Fruit fly (Drosophila melanogaster) whole organism, embryonic: ENCODE measurements around the gene CG1273.
A peak's percentile ranks its signal among the peaks of the same experiment; 100 is the strongest.

Experiments
- Atf6 ChIP-seq: fragments of 200-800 bp; sonication (Bioruptor generic); IDR thresholded peaks from 2 replicates; pipeline ENCODE4 v1.3.6; 2022; ENCODE audit warnings: missing biosample characterization, missing genetic modification characterization
- BEAF-32 ChIP-seq: fragments of 200-800 bp; sonication (Bioruptor generic); optimal IDR thresholded peaks from 3 replicates; lab custom pipeline; 2017; ENCODE audit warnings: missing biosample characterization, missing genetic modification characterization, mild to moderate bottlenecking, moderate library complexity, missing genetic modification reagents
- CG10543 ChIP-seq: fragments of 200-800 bp; sonication (Bioruptor generic); optimal IDR thresholded peaks from 3 replicates; lab custom pipeline; 2017; ENCODE audit warnings: missing biosample characterization, mild to moderate bottlenecking, missing genetic modification characterization, moderate library complexity
- CG11696 ChIP-seq: fragments of 200-800 bp; sonication (Bioruptor generic); IDR thresholded peaks from 2 replicates; pipeline ENCODE4 v1.3.6; 2022; ENCODE audit warnings: missing biosample characterization, missing genetic modification characterization
- CG12219 ChIP-seq: fragments of 200-800 bp; sonication (Bioruptor generic); optimal IDR thresholded peaks from 3 replicates; lab custom pipeline; 2018; ENCODE audit warnings: missing biosample characterization, mild to moderate bottlenecking, missing genetic modification characterization
- CG12659 ChIP-seq: fragments of 200-800 bp; sonication (Bioruptor generic); optimal IDR thresholded peaks from 3 replicates; lab custom pipeline; 2017; ENCODE audit warnings: mild to moderate bottlenecking, missing biosample characterization, missing genetic modification reagents, missing genetic modification characterization
- CG12744 ChIP-seq: fragments of 200-800 bp; sonication (Bioruptor generic); optimal IDR thresholded peaks from 2 replicates; lab custom pipeline; 2016; ENCODE audit warnings: missing biosample characterization, missing genetic modification characterization
- CG13894 ChIP-seq: fragments of 200-800 bp; sonication (Bioruptor generic); optimal IDR thresholded peaks from 3 replicates; lab custom pipeline; 2018; ENCODE audit warnings: missing biosample characterization, mild to moderate bottlenecking, missing genetic modification characterization, moderate library complexity
- CG1529 ChIP-seq: fragments of 200-800 bp; sonication (Bioruptor generic); optimal IDR thresholded peaks from 3 replicates; lab custom pipeline; 2018; ENCODE audit warnings: missing biosample characterization, missing genetic modification characterization
- CG17186 ChIP-seq: fragments of 200-800 bp; sonication (Bioruptor generic); optimal IDR thresholded peaks from 3 replicates; lab custom pipeline; 2017; ENCODE audit warnings: missing biosample characterization, missing genetic modification reagents, missing genetic modification characterization
- CG18619 ChIP-seq: fragments of 200-800 bp; sonication (Bioruptor generic); optimal IDR thresholded peaks from 3 replicates; lab custom pipeline; 2017; ENCODE audit warnings: missing biosample characterization, mild to moderate bottlenecking, missing genetic modification characterization
- CG2875 ChIP-seq: fragments of 200-800 bp; sonication (Bioruptor generic); optimal IDR thresholded peaks from 2 replicates; lab custom pipeline; 2017; ENCODE audit warnings: missing biosample characterization, mild to moderate bottlenecking, missing genetic modification characterization, missing genetic modification reagents
- CG30431 ChIP-seq: fragments of 200-800 bp; sonication (Bioruptor generic); optimal IDR thresholded peaks from 2 replicates; lab custom pipeline; 2017; ENCODE audit warnings: missing biosample characterization, missing genetic modification characterization
- CG31365 ChIP-seq: fragments of 200-800 bp; sonication (Bioruptor generic); optimal IDR thresholded peaks from 2 replicates; lab custom pipeline; 2018; ENCODE audit warnings: missing biosample characterization, mild to moderate bottlenecking, missing genetic modification characterization
- CG32767 ChIP-seq: fragments of 200-800 bp; sonication (Bioruptor generic); IDR thresholded peaks from 2 replicates; pipeline ENCODE4 v1.3.6; 2022; ENCODE audit warnings: missing biosample characterization, missing genetic modification characterization
- CG6175 ChIP-seq: fragments of 200-800 bp; sonication (Bioruptor generic); IDR thresholded peaks from 3 replicates; pipeline ENCODE4 v1.3.6; 2022; ENCODE audit warnings: missing biosample characterization, missing genetic modification characterization
- CG6254 ChIP-seq: fragments of 200-800 bp; sonication (Bioruptor generic); optimal IDR thresholded peaks from 3 replicates; lab custom pipeline; 2017; ENCODE audit warnings: mild to moderate bottlenecking, missing biosample characterization, missing genetic modification reagents, missing genetic modification characterization
- CG6654 ChIP-seq: fragments of 200-800 bp; sonication (Bioruptor generic); optimal IDR thresholded peaks from 2 replicates; lab custom pipeline; 2017; ENCODE audit warnings: missing biosample characterization, mild to moderate bottlenecking, missing genetic modification characterization
- CG6683 ChIP-seq: fragments of 200-800 bp; sonication (Bioruptor generic); optimal IDR thresholded peaks from 2 replicates; lab custom pipeline; 2017; ENCODE audit warnings: missing biosample characterization, mild to moderate bottlenecking, missing genetic modification characterization, missing genetic modification reagents
- CG7928 ChIP-seq: fragments of 200-800 bp; sonication (Bioruptor generic); optimal IDR thresholded peaks from 2 replicates; lab custom pipeline; 2017; ENCODE audit warnings: missing biosample characterization, mild to moderate bottlenecking, missing genetic modification characterization
- CG8924 ChIP-seq: fragments of 200-800 bp; optimal IDR thresholded peaks from 3 replicates; lab custom pipeline; 2019; ENCODE audit warnings: missing biosample characterization, mild to moderate bottlenecking, missing genetic modification characterization, moderate library complexity
- CG9215 ChIP-seq: fragments of 200-800 bp; sonication (Bioruptor generic); IDR thresholded peaks from 2 replicates; pipeline ENCODE4 v1.3.6; 2022; ENCODE audit warnings: missing biosample characterization, missing genetic modification characterization
- E2f2 ChIP-seq: fragments of 200-800 bp; sonication (Bioruptor generic); IDR thresholded peaks from 2 replicates; pipeline ENCODE4 v1.3.6; 2022; ENCODE audit warnings: missing biosample characterization, missing genetic modification characterization
- Fer1 ChIP-seq: fragments of 200-800 bp; sonication (Bioruptor generic); optimal IDR thresholded peaks from 2 replicates; lab custom pipeline; 2017; ENCODE audit warnings: missing biosample characterization, mild to moderate bottlenecking, missing genetic modification characterization
- Fer3 ChIP-seq: fragments of 200-800 bp; sonication (Bioruptor generic); optimal IDR thresholded peaks from 2 replicates; lab custom pipeline; 2018; ENCODE audit warnings: missing biosample characterization, mild to moderate bottlenecking, missing genetic modification characterization, moderate library complexity
- Hr51 ChIP-seq, 2 experiments: fragments of 200-800 bp; sonication (Bioruptor generic); optimal IDR thresholded peaks; 2 replicates in 1 of 2; 3 replicates in 1 of 2; lab custom pipeline; 2016 to 2018; ENCODE audit warnings: missing biosample characterization in 2 of 2, missing genetic modification characterization in 2 of 2, mild to moderate bottlenecking in 1 of 2, moderate library complexity in 1 of 2
- MESR4 ChIP-seq: fragments of 200-800 bp; sonication (Bioruptor generic); optimal IDR thresholded peaks from 2 replicates; lab custom pipeline; 2018; ENCODE audit warnings: missing biosample characterization, mild to moderate bottlenecking, missing genetic modification characterization, moderate library complexity
- Med ChIP-seq: fragments of 200-800 bp; sonication (Bioruptor generic); peaks from one replicate; lab custom pipeline; 2016; ENCODE audit warnings: missing biosample characterization, missing genetic modification characterization, mild to moderate bottlenecking, inconsistent platforms, moderate library complexity
- Neu2 ChIP-seq: fragments of 200-800 bp; sonication (Bioruptor generic); optimal IDR thresholded peaks from 3 replicates; lab custom pipeline; 2016; ENCODE audit warnings: missing biosample characterization, missing genetic modification characterization, borderline replicate concordance
- Nf-YA ChIP-seq: fragments of 200-800 bp; sonication (Bioruptor generic); IDR thresholded peaks from 2 replicates; pipeline ENCODE4 v1.3.6; 2022; ENCODE audit warnings: missing biosample characterization, missing genetic modification characterization
- Nf-YB ChIP-seq: fragments of 200-800 bp; sonication (Bioruptor generic); optimal IDR thresholded peaks from 3 replicates; lab custom pipeline; 2019; ENCODE audit warnings: missing biosample characterization, mild to moderate bottlenecking, missing genetic modification characterization, moderate library complexity
- abd-A ChIP-seq: fragments of 200-800 bp; sonication (Bioruptor generic); optimal IDR thresholded peaks from 3 replicates; lab custom pipeline; 2019; ENCODE audit warnings: missing biosample characterization, mild to moderate bottlenecking, missing genetic modification characterization, moderate library complexity
- ato ChIP-seq: fragments of 200-800 bp; sonication (Bioruptor generic); IDR thresholded peaks from 2 replicates; pipeline ENCODE4 v1.3.6; 2022; ENCODE audit warnings: missing biosample characterization, missing genetic modification characterization; ENCODE audit not compliant: partially characterized antibody
- cad ChIP-seq: fragments of >200 bp; optimal IDR thresholded peaks from 2 replicates; lab custom pipeline; 2017; ENCODE audit warnings: missing biosample characterization, missing genetic modification characterization
- chif ChIP-seq, 2 experiments: fragments of 200-800 bp; sonication (Bioruptor generic); optimal IDR thresholded peaks; 3 replicates each; lab custom pipeline; 2016; ENCODE audit warnings: missing biosample characterization in 2 of 2, missing genetic modification characterization in 2 of 2
- chn ChIP-seq: fragments of 200-800 bp; sonication (Bioruptor generic); optimal IDR thresholded peaks from 2 replicates; lab custom pipeline; 2016; ENCODE audit warnings: missing biosample characterization, missing genetic modification characterization
- dimm ChIP-seq: fragments of 200-800 bp; sonication (Bioruptor generic); IDR thresholded peaks from 2 replicates; pipeline ENCODE4 v1.3.6; 2022; ENCODE audit warnings: missing biosample characterization, missing genetic modification characterization
- disco-r ChIP-seq: fragments of 200-800 bp; sonication (Bioruptor generic); optimal IDR thresholded peaks from 2 replicates; lab custom pipeline; 2016; ENCODE audit warnings: missing biosample characterization, missing genetic modification characterization
- dmrt11E ChIP-seq: fragments of 200-800 bp; sonication (Bioruptor generic); optimal IDR thresholded peaks from 3 replicates; lab custom pipeline; 2018; ENCODE audit warnings: missing biosample characterization, mild to moderate bottlenecking, missing genetic modification characterization, moderate library complexity
- dmrt99B ChIP-seq: fragments of 200-800 bp; sonication (Bioruptor generic); optimal IDR thresholded peaks from 2 replicates; lab custom pipeline; 2018; ENCODE audit warnings: missing biosample characterization, mild to moderate bottlenecking, missing genetic modification characterization, moderate library complexity
- fd102C ChIP-seq: fragments of 200-800 bp; sonication (Bioruptor generic); optimal IDR thresholded peaks from 2 replicates; lab custom pipeline; 2018; ENCODE audit warnings: missing biosample characterization, mild to moderate bottlenecking, missing genetic modification characterization, moderate library complexity
- fd3F ChIP-seq: fragments of 200-800 bp; sonication (Bioruptor generic); optimal IDR thresholded peaks from 2 replicates; lab custom pipeline; 2018; ENCODE audit warnings: missing biosample characterization, mild to moderate bottlenecking, missing genetic modification characterization, moderate library complexity
- fd64A ChIP-seq: fragments of 200-800 bp; sonication (Bioruptor generic); optimal IDR thresholded peaks from 3 replicates; lab custom pipeline; 2018; ENCODE audit warnings: missing biosample characterization, mild to moderate bottlenecking, missing genetic modification characterization
- gfzf ChIP-seq: fragments of 200-800 bp; sonication (Bioruptor generic); optimal IDR thresholded peaks from 2 replicates; lab custom pipeline; 2016; ENCODE audit warnings: missing biosample characterization, mild to moderate bottlenecking, missing genetic modification characterization, moderate library complexity
- gsb ChIP-seq: fragments of 200-800 bp; sonication (Bioruptor generic); IDR thresholded peaks from 2 replicates; pipeline ENCODE4 v1.3.6; 2022; ENCODE audit warnings: missing biosample characterization, missing genetic modification characterization
- hkb ChIP-seq, 2 experiments: fragments of 200-800 bp in 1 of 2; fragments of >200 bp in 1 of 2; sonication (Bioruptor generic) in 1 of 2; IDR thresholded peaks in 1 of 2; optimal IDR thresholded peaks in 1 of 2; 2 replicates each; pipeline versions ENCODE4 v1.3.6 to Lab custom; 2017 to 2022; ENCODE audit warnings: missing biosample characterization in 1 of 2, missing genetic modification characterization in 1 of 2
- jumu ChIP-seq: fragments of 200-800 bp; sonication (Bioruptor generic); optimal IDR thresholded peaks from 3 replicates; lab custom pipeline; 2016; ENCODE audit warnings: missing biosample characterization, missing genetic modification characterization
- pfk ChIP-seq: fragments of 200-800 bp; sonication (Bioruptor generic); optimal IDR thresholded peaks from 2 replicates; lab custom pipeline; 2018; ENCODE audit warnings: missing biosample characterization, mild to moderate bottlenecking, missing genetic modification characterization, moderate library complexity
- sim ChIP-seq: fragments of 200-800 bp; sonication (Bioruptor generic); IDR thresholded peaks from 2 replicates; pipeline ENCODE4 v1.3.6; 2022; ENCODE audit warnings: missing biosample characterization, missing genetic modification characterization

Gene CG1273

DNA sequence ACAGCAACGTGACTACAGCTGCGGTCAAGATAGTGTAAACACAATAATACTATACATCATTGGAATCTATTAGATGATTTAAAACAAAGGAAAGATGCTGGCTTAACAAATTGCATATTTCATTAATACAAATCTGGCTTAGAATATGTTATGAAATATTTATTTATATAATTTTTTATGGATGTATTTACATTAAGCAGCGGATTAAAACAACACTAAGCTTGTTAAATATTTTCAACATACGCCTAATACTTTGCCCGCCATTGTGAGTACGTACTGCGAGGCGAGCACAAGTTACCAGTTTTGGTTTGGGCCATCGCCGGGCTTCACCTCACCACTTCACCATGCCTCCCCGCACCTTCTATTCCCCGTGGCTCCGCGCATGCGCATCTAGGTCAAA, 6.4 kb downstream of the CG1273 start (continued):
- TF ChIP-seq dmrt99B (tag; lab: Kevin White, UChicago) (peak; percentile 85), pfk (GFP tag; lab: Kevin White, UChicago) (no peak), Neu2 (GFP tag; lab: Kevin White, UChicago) (no peak), abd-A (no peak), dimm (GFP tag; lab: Robert Waterston, UW) (no peak), CG7928 (peak; percentile 8), CG6654 (GFP tag; lab: Kevin White, UChicago) (no peak), cad (GFP tag; lab: Kevin White, UChicago) (no peak), CG6175 (GFP tag; lab: Robert Waterston, UW) (no peak), CG12659 (GFP tag; lab: Kevin White, UChicago) (peak; percentile 65), CG11696 (peak; percentile 85), CG2875 (peak; percentile 16), Fer1 (GFP tag; lab: Kevin White, UChicago) (peak; percentile 79), Nf-YA (peak; percentile 15; the same call in 1 of the 2 replicates), disco-r (GFP tag; lab: Kevin White, UChicago) (no peak), gfzf (GFP tag; lab: Kevin White, UChicago) (no peak), fd3F (GFP tag; lab: Kevin White, UChicago) (peak; percentile 52), hkb (optimal IDR thresholded peaks at IDR 0.05; lab: Kevin White, UChicago) (no peak), hkb (GFP tag; IDR thresholded peaks at IDR 0.05; lab: Robert Waterston, UW) (peak; percentile 84), E2f2 (GFP tag; lab: Robert Waterston, UW) (peak; percentile 59), sim (GFP tag; lab: Robert Waterston, UW) (0 out of 2 replicates have a peak, but pooled peaks have one; percentile 35), CG31365 (tag; lab: Kevin White, UChicago) (no peak), CG30431 (GFP tag; lab: Kevin White, UChicago) (peak; percentile 23), CG10543 (peak; percentile 24), fd102C (GFP tag; lab: Kevin White, UChicago) (no peak), BEAF-32 (GFP tag; lab: Kevin White, UChicago) (no peak), Atf6 (GFP tag; lab: Robert Waterston, UW) (peak; percentile 51; the same call in 1 of the 2 replicates), CG8924 (tag; lab: Kevin White, UChicago) (peak; percentile 81), Med (peak; percentile 37), fd64A (GFP tag; lab: Kevin White, UChicago) (no peak), CG12219 (GFP tag; lab: Kevin White, UChicago) (peak; percentile 60), MESR4 (GFP tag; lab: Kevin White, UChicago) (no peak), Nf-YB (GFP tag; lab: Kevin White, UChicago) (peak; percentile 60), CG13894 (tag; lab: Kevin White, UChicago) (no peak), chif (GFP tag; optimal IDR thresholded peaks at IDR 0.05; lab: Kevin White, UChicago) (no peak), chn (GFP tag; lab: Kevin White, UChicago) (no peak), CG12744 (no peak), CG32767 (GFP tag; lab: Robert Waterston, UW) (peak; percentile 75; the same call in 1 of the 2 replicates), Hr51 (GFP tag; optimal IDR thresholded peaks at IDR 0.05; lab: Kevin White, UChicago) (peak in 1 of 2 experiments; percentile 84), dmrt11E (tag; lab: Kevin White, UChicago) (peak; percentile 68), CG6254 (GFP tag; lab: Kevin White, UChicago) (peak; percentile 61), CG6683 (peak; percentile 47), gsb (GFP tag; lab: Robert Waterston, UW) (peak; percentile 41; the same call in 1 of the 2 replicates), CG17186 (GFP tag; lab: Kevin White, UChicago) (no peak), ato (no peak), Fer3 (peak; percentile 70), jumu (no peak), CG1529 (GFP tag; lab: Kevin White, UChicago) (peak; percentile 58), CG9215 (peak; percentile 25; the same call in 1 of the 2 replicates), CG18619 (GFP tag; lab: Kevin White, UChicago) (peak; percentile 17)
